Worm (Caenorhabditis elegans): ENCODE measurements around the gene R155.5.

DNA sequence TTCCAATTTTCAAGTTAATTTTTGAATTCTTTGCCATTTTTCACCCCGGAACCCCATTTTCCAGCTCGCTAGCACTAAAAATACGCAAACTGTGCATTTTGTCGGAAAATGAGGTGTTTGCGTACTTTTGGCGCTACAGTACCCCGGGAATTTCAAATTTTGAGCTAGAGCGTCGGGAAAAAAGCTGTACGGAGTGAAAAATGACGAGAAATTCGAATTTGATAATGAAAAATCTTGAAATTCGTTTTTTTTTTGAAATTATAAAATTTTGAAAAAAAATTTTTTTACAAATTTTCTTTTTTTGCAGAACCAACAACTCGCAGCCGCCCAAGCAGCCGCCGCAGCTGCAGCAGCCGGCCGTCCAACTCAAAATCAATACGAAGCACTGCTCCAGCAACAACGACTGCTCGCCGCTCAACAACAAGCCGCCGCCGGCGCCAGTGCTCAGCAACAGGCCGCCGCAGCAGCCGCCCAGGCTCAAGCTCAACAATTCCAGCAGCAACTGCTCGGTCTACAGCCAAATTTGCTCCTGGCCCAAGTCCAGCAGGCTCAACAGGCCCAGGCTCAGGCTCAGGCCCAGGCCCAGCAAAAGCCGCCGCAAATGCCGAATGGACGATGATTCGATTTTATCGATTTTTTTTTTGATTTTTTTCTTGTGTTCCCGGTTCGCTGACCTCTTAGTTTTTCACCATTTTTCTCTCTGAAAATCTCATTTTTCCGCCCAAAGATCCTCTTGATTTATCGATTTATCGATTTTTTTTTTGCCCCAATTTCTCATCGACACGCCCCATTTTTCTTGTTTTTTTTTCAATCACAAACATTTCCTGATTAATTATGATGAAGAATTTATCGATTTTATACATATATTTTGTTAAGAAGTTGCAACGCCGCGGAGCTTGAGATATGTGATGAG is 31.4 kb downstream of the R155.5 start:
- TF ChIP-seq elt-3 (tag; optimal IDR thresholded peaks at IDR 0.05): no peak
- TF ChIP-seq mdl-1 (tag; optimal IDR thresholded peaks at IDR 0.05): no peak
- no peak for TF ChIP-seq Y55F3AM.14 (GFP tag; optimal IDR thresholded peaks at IDR 0.05)

All from whole organism, L2 larva.